Fruit fly (Drosophila melanogaster) whole organism, adult: ENCODE measurements around the gene CG9920.
A peak's percentile ranks its signal among the peaks of the same experiment; 100 is the strongest.

Source experiments
- CG11617 ChIP-seq: fragments of 200-800 bp; sonication (Bioruptor generic); optimal IDR thresholded peaks from 2 replicates; lab custom pipeline; 2017; ENCODE audit warnings: mild to moderate bottlenecking, missing biosample characterization, missing genetic modification reagents, missing genetic modification characterization
- CG12768 ChIP-seq: fragments of 200-800 bp; sonication (Bioruptor generic); optimal IDR thresholded peaks from 2 replicates; lab custom pipeline; 2017; ENCODE audit warnings: missing biosample characterization, missing genetic modification characterization, mild to moderate bottlenecking, moderate library complexity, missing genetic modification reagents
- CG14711 ChIP-seq: fragments of 200-800 bp; sonication (Bioruptor generic); optimal IDR thresholded peaks from 2 replicates; lab custom pipeline; 2018; ENCODE audit warnings: missing biosample characterization, mild to moderate bottlenecking, missing genetic modification characterization, moderate library complexity
- CG1620 ChIP-seq: fragments of 200-800 bp; sonication (Bioruptor generic); optimal IDR thresholded peaks from 2 replicates; lab custom pipeline; 2016; ENCODE audit warnings: missing biosample characterization, missing genetic modification characterization
- CG33017 ChIP-seq: fragments of 200-800 bp; sonication (Bioruptor generic); optimal IDR thresholded peaks from 2 replicates; lab custom pipeline; 2018; ENCODE audit warnings: missing biosample characterization, mild to moderate bottlenecking, missing genetic modification characterization, moderate library complexity
- CG5204 ChIP-seq: fragments of 200-800 bp; sonication (Bioruptor generic); optimal IDR thresholded peaks from 2 replicates; lab custom pipeline; 2016; ENCODE audit warnings: missing biosample characterization, missing genetic modification characterization
- CG7045 ChIP-seq: fragments of 200-800 bp; sonication (Bioruptor generic); optimal IDR thresholded peaks from 2 replicates; lab custom pipeline; 2017; ENCODE audit warnings: missing biosample characterization, mild to moderate bottlenecking, missing genetic modification characterization
- CG7101 ChIP-seq: fragments of 200-800 bp; sonication (Bioruptor generic); optimal IDR thresholded peaks from 2 replicates; lab custom pipeline; 2018; ENCODE audit warnings: missing biosample characterization, mild to moderate bottlenecking, missing genetic modification characterization, moderate library complexity
- Clk ChIP-seq: fragments of 200-800 bp; sonication (Bioruptor generic); optimal IDR thresholded peaks from 2 replicates; lab custom pipeline; 2017; ENCODE audit warnings: missing biosample characterization, missing genetic modification characterization
- Crg-1 ChIP-seq: fragments of 200-800 bp; sonication (Bioruptor generic); optimal IDR thresholded peaks from 2 replicates; lab custom pipeline; 2016; ENCODE audit warnings: missing biosample characterization, missing genetic modification characterization
- Hr96 ChIP-seq: fragments of 200-800 bp; sonication (Bioruptor generic); optimal IDR thresholded peaks from 2 replicates; lab custom pipeline; 2016; ENCODE audit warnings: missing biosample characterization, missing genetic modification characterization
- Mnt ChIP-seq: fragments of 200-800 bp; sonication (Bioruptor generic); optimal IDR thresholded peaks from 2 replicates; lab custom pipeline; 2016; ENCODE audit warnings: missing biosample characterization, mild to moderate bottlenecking, missing genetic modification characterization
- bab1 ChIP-seq: fragments of 200-800 bp; sonication (Bioruptor generic); optimal IDR thresholded peaks from 3 replicates; lab custom pipeline; 2019; ENCODE audit warnings: missing biosample characterization, mild to moderate bottlenecking, missing genetic modification characterization, moderate library complexity
- cic ChIP-seq: fragments of 200-800 bp; sonication (Bioruptor generic); optimal IDR thresholded peaks from 2 replicates; lab custom pipeline; 2017; ENCODE audit warnings: missing biosample characterization, mild to moderate bottlenecking, missing genetic modification characterization, moderate library complexity
- cnc ChIP-seq, 2 experiments: fragments of >200 bp; optimal IDR thresholded peaks; 2 replicates each; lab custom pipeline; 2017
- kay ChIP-seq: fragments of 200-800 bp; sonication (Bioruptor generic); peaks from one replicate; lab custom pipeline; 2016; ENCODE audit warnings: missing biosample characterization, missing genetic modification characterization, borderline replicate concordance
- ovo ChIP-seq: fragments of 200-800 bp; sonication (Bioruptor generic); optimal IDR thresholded peaks from 2 replicates; lab custom pipeline; 2016; ENCODE audit warnings: missing biosample characterization, missing genetic modification characterization
- pad ChIP-seq: fragments of 200-800 bp; sonication (Bioruptor generic); optimal IDR thresholded peaks from 3 replicates; lab custom pipeline; 2017; ENCODE audit warnings: missing biosample characterization, missing genetic modification characterization, mild to moderate bottlenecking, moderate library complexity, missing genetic modification reagents
- tj ChIP-seq: fragments of 200-800 bp; sonication (Bioruptor generic); optimal IDR thresholded peaks from 3 replicates; lab custom pipeline; 2017; ENCODE audit warnings: missing biosample characterization, mild to moderate bottlenecking, missing genetic modification characterization, moderate library complexity
- toe ChIP-seq: fragments of 200-800 bp; sonication (Bioruptor generic); optimal IDR thresholded peaks from 2 replicates; lab custom pipeline; 2016; ENCODE audit warnings: missing biosample characterization, missing genetic modification characterization

The CG9920 gene

DNA sequence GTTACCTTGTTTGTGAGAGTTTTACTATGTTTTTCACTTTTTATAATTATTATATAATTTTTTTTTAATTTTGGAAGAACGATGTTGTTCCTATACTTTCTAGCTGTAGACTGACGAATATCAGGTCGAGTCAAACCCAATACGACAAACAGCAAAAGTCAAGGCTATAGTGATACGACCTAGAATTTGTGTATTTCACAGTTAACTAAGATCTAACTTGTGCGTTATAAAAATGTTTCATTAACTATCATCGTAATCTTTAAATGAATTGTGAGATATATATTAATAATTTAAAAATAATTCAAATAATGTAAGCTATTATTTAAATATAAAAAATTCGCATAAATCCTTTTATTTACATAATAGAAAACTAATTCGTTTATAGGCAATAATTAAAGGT lies at the start of gene CG9920:
TSS of gene CG9920 (minus strand) at position 101 of the 400 bp plus-strand sequence.
- TF ChIP-seq bab1 (GFP tag; lab: Kevin White, UChicago) (no peak), CG1620 (GFP tag; lab: Kevin White, UChicago) (no peak), cic (no peak), CG7101 (no peak), Crg-1 (GFP tag; lab: Kevin White, UChicago) (no peak), CG12768 (GFP tag; lab: Kevin White, UChicago) (no peak), CG7045 (no peak)

DNA sequence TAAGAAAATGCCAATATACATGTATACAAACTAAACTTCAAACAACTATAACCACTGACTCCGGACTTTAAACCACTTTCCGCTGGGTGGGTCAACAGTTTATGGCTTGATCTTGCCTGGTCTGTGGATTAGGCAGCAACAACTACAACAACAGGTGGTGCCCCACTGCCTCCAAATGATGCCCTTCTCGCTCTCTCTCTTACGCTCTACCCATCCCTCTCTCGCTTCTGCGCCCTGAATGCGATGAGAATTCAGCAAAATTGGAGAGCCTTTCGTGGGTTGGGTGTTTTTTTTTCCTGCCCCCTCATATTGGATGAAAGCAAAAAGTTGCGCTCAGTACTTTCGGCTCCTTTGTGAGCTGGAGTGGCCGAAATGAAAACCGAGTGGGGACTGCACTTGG lies 43.0 kb upstream of the CG9920 start:
- no peak for TF ChIP-seq CG7101
- no peak for TF ChIP-seq ovo (GFP tag; lab: Kevin White, UChicago)
- TF ChIP-seq toe (GFP tag; lab: Kevin White, UChicago), result no peak
- no peak for TF ChIP-seq pad (GFP tag; lab: Kevin White, UChicago)
- TF ChIP-seq CG14711 (tag; lab: Kevin White, UChicago), result no peak
- no peak for TF ChIP-seq CG5204
- TF ChIP-seq Mnt (GFP tag; lab: Kevin White, UChicago), result no peak
- no peak for TF ChIP-seq kay (GFP tag; lab: Kevin White, UChicago)
- no peak for TF ChIP-seq cnc (optimal IDR thresholded peaks at IDR 0.05; lab: Kevin White, UChicago)
- TF ChIP-seq CG33017 (tag; lab: Kevin White, UChicago), result no peak
- TF ChIP-seq Clk (GFP tag; lab: Kevin White, UChicago), result no peak
- no peak for TF ChIP-seq tj (GFP tag; lab: Kevin White, UChicago)
- no peak for TF ChIP-seq CG12768 (GFP tag; lab: Kevin White, UChicago)

DNA sequence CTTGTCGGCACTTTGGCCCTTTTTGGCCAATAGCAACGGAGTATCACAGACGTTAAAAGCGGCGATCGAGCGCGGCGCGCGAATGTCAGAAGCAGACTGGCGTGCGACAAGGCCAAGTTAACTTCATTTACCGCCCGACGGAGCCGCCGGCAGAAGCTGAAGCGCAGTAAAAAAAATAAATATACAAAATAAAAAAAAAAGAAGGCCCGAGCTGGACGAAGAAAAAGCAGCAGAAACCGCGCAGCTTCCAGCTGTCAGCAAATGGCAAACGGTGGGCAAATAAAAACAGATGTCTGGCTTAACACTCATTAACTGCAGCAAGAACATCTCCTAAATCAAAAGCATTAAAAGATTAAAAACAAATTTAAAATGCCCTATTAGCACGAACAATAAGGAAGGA lies 34.1 kb upstream of the CG9920 start, which contains the start of gene CG14356:
TSS of gene CG14356 (minus strand) at position 101 of the 400 bp plus-strand sequence.
- no peak for TF ChIP-seq Crg-1 (GFP tag; lab: Kevin White, UChicago)
- TF ChIP-seq CG5204, result no peak

DNA sequence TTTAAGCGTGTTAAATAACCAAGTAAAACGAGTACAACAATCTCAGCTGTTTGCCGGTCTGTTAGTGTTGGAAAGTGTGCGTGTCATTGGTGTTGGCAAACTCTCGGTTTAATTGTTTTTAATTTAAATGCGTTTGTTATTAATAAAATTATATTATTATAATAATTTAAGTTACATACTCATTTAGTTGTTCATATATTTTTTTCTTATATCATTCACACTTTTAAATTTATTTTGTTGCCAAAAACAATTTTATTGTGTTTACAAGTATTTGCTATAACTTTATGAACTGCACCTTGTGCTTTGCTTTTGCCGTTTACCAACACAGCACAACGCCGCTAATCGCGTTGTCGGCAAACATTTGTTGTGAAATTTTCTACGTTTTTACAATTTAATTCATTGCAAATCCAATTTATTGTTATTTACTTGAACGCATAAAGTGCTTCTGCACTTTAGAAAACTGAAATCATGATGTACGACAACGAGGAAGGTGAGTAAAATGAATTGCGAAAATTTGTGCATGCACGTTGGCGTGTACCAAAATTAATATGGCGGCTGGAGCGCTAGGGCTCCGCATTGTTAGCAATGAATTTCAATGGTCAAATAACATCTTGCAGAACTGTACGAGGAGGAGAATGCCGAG lies 27.7 kb upstream of the CG9920 start, which contains the start of the genes 140up and Polr2B:
TSS of gene 140up (minus strand) at position 70 of the 643 bp plus-strand sequence.
TSS of gene Polr2B (plus strand) at position 313 of the 643 bp plus-strand sequence.
- TF ChIP-seq tj (GFP tag; lab: Kevin White, UChicago) (peak; percentile 72), Mnt (GFP tag; lab: Kevin White, UChicago) (peak; percentile 86), CG7101 (peak; percentile 96), kay (GFP tag; lab: Kevin White, UChicago) (no peak), cnc (optimal IDR thresholded peaks at IDR 0.05; lab: Kevin White, UChicago) (no peak), cic (peak; percentile 61), pad (GFP tag; lab: Kevin White, UChicago) (peak; percentile 90), Hr96 (GFP tag; lab: Kevin White, UChicago) (peak; percentile 74), Crg-1 (GFP tag; lab: Kevin White, UChicago) (peak; percentile 96), CG1620 (GFP tag; lab: Kevin White, UChicago) (peak; percentile 79), toe (GFP tag; lab: Kevin White, UChicago) (peak; percentile 87), CG7045 (peak; percentile 95), CG14711 (tag; lab: Kevin White, UChicago) (peak; percentile 92), CG33017 (tag; lab: Kevin White, UChicago) (peak; percentile 92), ovo (GFP tag; lab: Kevin White, UChicago) (peak; percentile 93), CG12768 (GFP tag; lab: Kevin White, UChicago) (peak; percentile 96), Clk (GFP tag; lab: Kevin White, UChicago) (peak; percentile 92), bab1 (GFP tag; lab: Kevin White, UChicago) (peak; percentile 93), CG5204 (peak; percentile 77), CG11617 (GFP tag; lab: Kevin White, UChicago) (peak; percentile 94)

DNA sequence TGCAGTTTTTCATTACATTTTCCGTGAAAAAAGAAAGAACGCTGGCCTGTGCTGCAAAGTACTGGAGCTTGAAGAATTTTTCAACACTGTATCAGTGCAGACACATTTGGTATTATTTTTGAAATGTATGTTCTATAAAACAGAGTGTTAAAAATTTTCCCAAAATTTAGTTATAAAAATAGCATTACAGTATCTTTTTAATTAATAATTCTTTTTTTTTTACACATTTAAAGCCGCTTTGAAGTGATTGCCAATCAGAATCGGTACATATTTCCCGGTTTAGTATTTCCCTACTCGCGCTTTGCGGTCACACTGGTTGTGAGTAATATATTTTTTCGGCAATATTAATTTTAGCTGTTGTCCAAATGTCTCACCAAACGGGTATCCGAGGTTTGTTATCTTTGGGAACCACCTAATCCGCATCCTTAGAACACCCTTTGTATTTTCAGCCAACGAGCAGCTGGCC lies 24.5 kb upstream of the CG9920 start, which contains the start of the genes Abi and twf:
TSS of gene Abi (minus strand) at position 74 of the 466 bp plus-strand sequence.
TSS of gene twf (plus strand) at position 308 of the 466 bp plus-strand sequence.
- TF ChIP-seq CG14711 (tag; lab: Kevin White, UChicago) (peak; percentile 79), cnc (optimal IDR thresholded peaks at IDR 0.05; lab: Kevin White, UChicago) (no peak), CG5204 (peak; percentile 79), cic (peak; percentile 33), CG7101 (peak; percentile 79), CG33017 (tag; lab: Kevin White, UChicago) (peak; percentile 43), ovo (GFP tag; lab: Kevin White, UChicago) (peak; percentile 56), CG12768 (GFP tag; lab: Kevin White, UChicago) (peak; percentile 69), CG1620 (GFP tag; lab: Kevin White, UChicago) (peak; percentile 86), Crg-1 (GFP tag; lab: Kevin White, UChicago) (peak; percentile 86), pad (GFP tag; lab: Kevin White, UChicago) (peak; percentile 67), toe (GFP tag; lab: Kevin White, UChicago) (peak; percentile 66), Hr96 (GFP tag; lab: Kevin White, UChicago) (peak; percentile 50), Clk (GFP tag; lab: Kevin White, UChicago) (no peak), CG7045 (peak; percentile 50), bab1 (GFP tag; lab: Kevin White, UChicago) (peak; percentile 68), Mnt (GFP tag; lab: Kevin White, UChicago) (peak; percentile 66), kay (GFP tag; lab: Kevin White, UChicago) (peak; percentile 93), tj (GFP tag; lab: Kevin White, UChicago) (peak; percentile 28), CG11617 (GFP tag; lab: Kevin White, UChicago) (peak; percentile 54)
